Worm (Caenorhabditis elegans): Measurements from ENCODE around the gene F58E2.4.
"Not testable (repeated sequence)": the region's sequence is repeated elsewhere in the genome, so short reads cannot be mapped to it uniquely, and the experiment has no call there.

The F58E2.4 gene

DNA sequence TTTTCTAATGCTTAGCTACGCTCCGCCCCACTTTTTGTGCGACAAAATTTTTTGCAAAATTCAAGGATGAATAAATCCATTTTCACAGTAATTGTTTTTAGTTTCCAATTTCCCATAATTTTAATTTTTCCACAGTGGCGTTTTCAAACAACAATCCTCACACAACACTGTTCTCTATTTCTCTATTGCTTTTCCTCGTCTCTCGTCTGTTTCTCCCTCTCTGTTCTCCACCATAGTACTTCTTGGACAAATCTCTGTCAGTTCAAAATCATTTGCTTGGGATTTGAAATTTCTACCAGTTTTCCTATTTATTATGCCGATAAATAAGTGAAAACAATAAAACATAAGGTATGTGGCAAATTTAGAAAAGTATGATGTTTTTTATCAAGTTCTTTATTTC lies at the start of gene F58E2.4:
F58E2.4 (plus strand) TSS at position 134 of the 400 bp plus-strand sequence.
- TF ChIP-seq crh-2 (tag; optimal IDR thresholded peaks at IDR 0.05) = no peak
- TF ChIP-seq snpc-4 (tag; optimal IDR thresholded peaks at IDR 0.05) = no peak
- TF ChIP-seq peb-1 (tag; optimal IDR thresholded peaks at IDR 0.05) = no peak
- TF ChIP-seq gmeb-1 (tag; optimal IDR thresholded peaks at IDR 0.05) = no peak

DNA sequence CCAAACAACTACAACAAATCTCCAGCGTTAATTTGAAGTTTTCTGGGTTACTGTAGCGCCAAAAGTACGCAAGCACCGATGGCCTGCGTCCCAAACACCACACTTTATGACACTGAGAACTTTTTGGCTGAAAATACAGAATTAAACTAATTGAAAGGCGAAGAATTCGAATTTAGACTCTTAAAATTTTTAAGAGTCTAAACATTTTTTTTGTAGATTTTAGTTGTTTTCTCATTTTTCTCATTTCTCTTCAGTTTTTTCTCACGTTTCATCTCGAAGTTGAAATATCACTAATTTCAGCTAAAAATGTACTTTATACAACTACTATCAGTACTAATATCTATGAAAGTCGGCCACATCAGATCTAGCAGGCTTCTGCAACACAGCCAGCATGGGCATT lies 47.8 kb upstream of the F58E2.4 start, which contains the start of gene lgc-9:
lgc-9 (plus strand) TSS at position 301 of the 400 bp plus-strand sequence.
- no peak for TF ChIP-seq F13H6.1 (tag; optimal IDR thresholded peaks at IDR 0.05)
- TF ChIP-seq mdl-1 (tag; optimal IDR thresholded peaks at IDR 0.05) = no peak
- TF ChIP-seq Y55F3AM.14 (GFP tag; optimal IDR thresholded peaks at IDR 0.05) = no peak
- TF ChIP-seq crh-2 (tag; optimal IDR thresholded peaks at IDR 0.05) = no peak
- TF ChIP-seq nhr-25 (tag; optimal IDR thresholded peaks at IDR 0.05) = no peak
- no peak for TF ChIP-seq nhr-6 (tag; optimal IDR thresholded peaks at IDR 0.05)
- no peak for TF ChIP-seq mbf-1 (tag; optimal IDR thresholded peaks at IDR 0.05)
- no peak for TF ChIP-seq fos-1 (tag; optimal IDR thresholded peaks at IDR 0.05)
- TF ChIP-seq sma-3 (GFP tag; optimal IDR thresholded peaks at IDR 0.05) = no peak
- no peak for TF ChIP-seq snpc-4 (tag; optimal IDR thresholded peaks at IDR 0.05)
- no peak for TF ChIP-seq sem-4 (tag; optimal IDR thresholded peaks at IDR 0.05)
- TF ChIP-seq ceh-16 (tag; optimal IDR thresholded peaks at IDR 0.05) = no peak
- no peak for TF ChIP-seq blmp-1 (tag; optimal IDR thresholded peaks at IDR 0.05; ENCODE audit: insufficient read depth)
- TF ChIP-seq nhr-129 (tag; optimal IDR thresholded peaks at IDR 0.05) = no peak

DNA sequence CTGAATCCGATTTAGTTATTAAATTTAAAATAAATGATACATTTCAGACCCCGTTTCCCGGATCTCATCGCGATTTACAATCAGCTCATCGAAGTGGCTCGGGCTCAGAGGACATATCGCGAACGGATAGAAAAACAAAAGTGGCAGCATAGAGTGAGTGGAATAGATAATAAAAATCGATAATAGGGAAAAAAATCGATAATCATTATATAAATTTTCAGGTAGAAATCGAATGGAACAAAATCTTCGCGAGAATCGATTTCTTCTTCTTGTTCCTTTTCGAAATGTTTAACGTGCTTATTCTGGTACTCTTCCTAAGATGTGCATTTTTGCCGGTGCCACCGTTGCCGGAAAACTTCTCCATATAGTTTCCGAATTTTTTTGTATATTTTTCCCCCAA lies 44.4 kb upstream of the F58E2.4 start:
- TF ChIP-seq ztf-1 (GFP tag; conservative IDR thresholded peaks at IDR 0.05) (no peak), nhr-12 (tag; optimal IDR thresholded peaks at IDR 0.05) (no peak), zag-1 (tag; optimal IDR thresholded peaks at IDR 0.05) (no peak), egl-27 (tag; optimal IDR thresholded peaks at IDR 0.05) (no peak), lsy-2 (tag; optimal IDR thresholded peaks at IDR 0.05) (no peak), ceh-82 (tag; optimal IDR thresholded peaks at IDR 0.05) (no peak), F13H6.1 (tag; optimal IDR thresholded peaks at IDR 0.05) (no peak), ztf-4 (tag; optimal IDR thresholded peaks at IDR 0.05) (no peak), elt-1 (tag; optimal IDR thresholded peaks at IDR 0.05) (no peak), nhr-21 (tag; optimal IDR thresholded peaks at IDR 0.05) (no peak), sem-4 (tag; optimal IDR thresholded peaks at IDR 0.05) (no peak), nhr-25 (tag; optimal IDR thresholded peaks at IDR 0.05) (no peak), peb-1 (tag; optimal IDR thresholded peaks at IDR 0.05) (no peak), mdl-1 (tag; optimal IDR thresholded peaks at IDR 0.05) (no peak), unc-62 (GFP tag; optimal IDR thresholded peaks at IDR 0.05) (no peak), sma-3 (GFP tag; optimal IDR thresholded peaks at IDR 0.05) (no peak), nhr-6 (tag; optimal IDR thresholded peaks at IDR 0.05) (no peak)

DNA sequence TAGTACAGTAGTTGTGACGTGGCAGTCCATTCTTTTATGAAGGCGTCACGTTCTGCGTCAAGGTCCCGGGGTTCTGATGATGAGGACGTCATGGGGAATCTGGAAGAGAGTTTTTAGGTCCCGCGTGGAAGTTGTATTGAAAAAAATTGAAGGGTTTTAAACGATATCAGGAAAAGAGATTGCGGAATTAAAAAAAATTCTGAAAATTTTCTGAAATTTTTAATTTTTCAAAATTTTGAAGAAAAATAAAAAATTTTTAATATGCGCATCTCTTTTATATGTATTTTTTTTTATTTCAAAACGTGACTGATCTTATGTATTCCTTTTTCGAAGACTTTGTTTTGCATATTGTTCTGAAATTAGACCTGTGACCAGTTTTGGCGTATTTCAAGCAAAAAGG lies 40.7 kb upstream of the F58E2.4 start, which contains the start of gene C04C3.6:
C04C3.6 (minus strand) TSS at position 101 of the 400 bp plus-strand sequence.
- TF ChIP-seq fos-1 (tag; optimal IDR thresholded peaks at IDR 0.05) (no peak), nhr-6 (tag; optimal IDR thresholded peaks at IDR 0.05) (no peak), sma-9 (GFP tag; optimal IDR thresholded peaks at IDR 0.05) (no peak), sma-9 (tag; optimal IDR thresholded peaks at IDR 0.05) (no peak)

DNA sequence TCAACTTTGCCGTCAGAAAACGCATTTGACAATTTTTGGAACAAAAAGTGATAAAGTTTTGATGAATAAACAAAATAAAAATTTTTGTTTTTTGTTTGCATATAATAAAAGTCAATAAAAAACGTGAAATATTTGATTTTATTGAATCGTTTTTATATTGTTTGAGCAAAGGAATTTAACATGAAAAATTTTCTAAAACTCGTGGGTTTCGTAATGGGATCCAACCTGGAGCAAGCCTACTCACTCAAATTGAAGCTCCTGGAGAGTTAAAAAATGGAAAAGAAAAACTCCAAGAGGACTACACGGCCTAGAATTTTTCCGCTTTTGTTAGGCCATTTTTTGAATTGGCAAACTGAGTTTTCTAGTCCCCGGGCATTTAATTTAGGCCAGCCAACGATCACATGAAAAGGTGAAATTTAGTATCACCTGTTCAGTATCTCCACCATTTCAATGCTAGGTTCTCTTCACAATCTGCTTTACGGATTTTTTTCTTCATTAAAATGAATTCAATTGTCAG lies 34.7 kb upstream of the F58E2.4 start, which contains the start of the genes C04C3.9 and srz-60:
C04C3.9 (minus strand) TSS at position 101 of the 517 bp plus-strand sequence.
srz-60 (plus strand) TSS at position 467 of the 517 bp plus-strand sequence.
- TF ChIP-seq crh-2 (tag; optimal IDR thresholded peaks at IDR 0.05) (no peak), skn-1 (tag; optimal IDR thresholded peaks at IDR 0.05) (no peak), nhr-129 (tag; optimal IDR thresholded peaks at IDR 0.05) (no peak), Y55F3AM.14 (GFP tag; optimal IDR thresholded peaks at IDR 0.05) (no peak), peb-1 (tag; optimal IDR thresholded peaks at IDR 0.05) (no peak), ztf-4 (tag; optimal IDR thresholded peaks at IDR 0.05) (no peak), mab-5 (tag; optimal IDR thresholded peaks at IDR 0.05) (no peak)

DNA sequence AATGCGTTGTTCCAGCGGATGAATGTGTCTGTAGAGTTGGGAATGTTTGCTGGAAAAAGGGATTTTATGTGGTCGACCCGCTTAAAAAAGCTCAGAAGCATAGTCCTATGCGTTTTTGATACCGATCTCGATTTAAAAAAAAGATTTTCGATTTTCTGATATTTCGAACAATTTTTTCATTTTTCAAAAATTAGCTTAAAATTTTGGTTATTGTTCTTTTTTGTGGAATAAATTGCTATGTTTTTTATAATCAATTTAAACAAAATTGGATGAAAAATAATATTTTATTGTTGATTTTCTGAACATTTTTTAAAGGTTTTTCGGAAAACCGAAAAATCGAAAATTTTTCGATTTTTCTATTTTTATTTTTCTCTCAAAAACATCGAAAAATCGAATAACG lies 29.8 kb upstream of the F58E2.4 start, which contains the start of gene C04C3.7:
C04C3.7 (minus strand) TSS at position 101 of the 400 bp plus-strand sequence.
- TF ChIP-seq C34F6.9, sem-4, fos-1 (tag; optimal IDR thresholded peaks at IDR 0.05): not testable (repeated sequence)
